Worm (Caenorhabditis elegans) whole organism, young adult: ENCODE results near the gene F35E12.2.

Source experiments
- C06A6.2 ChIP-seq: fragments of 200-800 bp; sonication (Bioruptor generic); conservative IDR thresholded peaks from 2 replicates; pipeline ENCODE4 v1.3.6; 2022; ENCODE audit warnings: missing genetic modification characterization, missing compliant biosample characterization
- F57A8.1 ChIP-seq: fragments of 200-800 bp; sonication (Bioruptor generic); optimal IDR thresholded peaks from 2 replicates; lab custom pipeline; 2018; ENCODE audit warnings: mild to moderate bottlenecking, missing genetic modification characterization, moderate library complexity, missing compliant biosample characterization
- egl-44 ChIP-seq: fragments of 200-800 bp; sonication (Bioruptor generic); IDR thresholded peaks from 2 replicates; pipeline ENCODE4 v1.3.6; 2022; ENCODE audit warnings: missing genetic modification reagents, missing genetic modification characterization, missing compliant biosample characterization
- egrh-3 ChIP-seq: fragments of 200-800 bp; sonication (Bioruptor generic); IDR thresholded peaks from 2 replicates; pipeline ENCODE4 v1.3.6; 2022; ENCODE audit warnings: missing genetic modification reagents, missing genetic modification characterization, missing compliant biosample characterization
- ets-4 ChIP-seq: fragments of 200-800 bp; sonication (Bioruptor generic); optimal IDR thresholded peaks from 2 replicates; lab custom pipeline; 2018; ENCODE audit warnings: mild to moderate bottlenecking, missing genetic modification characterization, missing compliant biosample characterization
- him-1 ChIP-seq: sonication (generic microtip); optimal IDR thresholded peaks from 2 replicates; lab custom pipeline; 2016; ENCODE audit warnings: missing genotype, missing genetic modification reagents, missing genetic modification characterization, missing compliant biosample characterization
- lin-40 ChIP-seq: sonication (generic microtip); optimal IDR thresholded peaks from 2 replicates; lab custom pipeline; 2016; ENCODE audit warnings: missing genetic modification characterization, mild to moderate bottlenecking, missing compliant biosample characterization, missing genotype, missing genetic modification reagents
- madf-10 ChIP-seq: sonication (generic microtip); optimal IDR thresholded peaks from 2 replicates; lab custom pipeline; 2016; ENCODE audit warnings: mild to moderate bottlenecking, missing genetic modification characterization, missing compliant biosample characterization
- nhr-120 ChIP-seq: fragments of 200-800 bp; sonication (Bioruptor generic); IDR thresholded peaks from 2 replicates; pipeline ENCODE4 v1.3.6; 2022; ENCODE audit warnings: missing genetic modification characterization, missing compliant biosample characterization
- nhr-90 ChIP-seq: sonication (generic microtip); optimal IDR thresholded peaks from 2 replicates; lab custom pipeline; 2016; ENCODE audit warnings: missing genotype, mild to moderate bottlenecking, missing genetic modification characterization, missing compliant biosample characterization
- snpc-3.4 ChIP-seq: sonication (generic microtip); optimal IDR thresholded peaks from 2 replicates; lab custom pipeline; 2017; ENCODE audit warnings: missing genetic modification characterization, mild to moderate bottlenecking, missing compliant biosample characterization, antibody characterized with exemption, moderate library complexity, missing genotype, missing genetic modification reagents
- snpc-4 ChIP-seq, 5 experiments: fragments of 150-350 bp in 1 of 5; sonication (generic microtip) in 4 of 5; optimal IDR thresholded peaks; 2 replicates each; lab custom pipeline; 2014 to 2018; ENCODE audit warnings: missing genetic modification characterization in 5 of 5, missing biosample characterization in 3 of 5, antibody characterized with exemption in 2 of 5, mild to moderate bottlenecking in 2 of 5, missing compliant biosample characterization in 2 of 5, missing genotype in 2 of 5, moderate library complexity in 2 of 5, missing genetic modification reagents in 1 of 5
- unc-62 ChIP-seq: fragments of 150-350 bp; optimal IDR thresholded peaks from 2 replicates; lab custom pipeline; 2014; ENCODE audit warnings: missing biosample characterization, missing genetic modification reagents, missing genetic modification characterization
- ztf-28 ChIP-seq: fragments of 200-800 bp; sonication (Bioruptor generic); IDR thresholded peaks from 2 replicates; pipeline ENCODE4 v1.3.6; 2022; ENCODE audit warnings: missing genetic modification reagents, missing genetic modification characterization, missing compliant biosample characterization

ce11 chrV:13678542-13678941 is 46.1 kb downstream of the F35E12.2 start, which contains the start of the genes tag-65 and ccz-1:
- TF ChIP-seq egrh-3 (no peak), snpc-4 (GFP tag; optimal IDR thresholded peaks at IDR 0.05; lab: Kevin White, UChicago) (peak; percentile 44), snpc-4 (tag; optimal IDR thresholded peaks at IDR 0.05; lab: Kevin White, UChicago) (peak; percentile 50 to 82 (median 74)), F57A8.1 (no peak), madf-10 (tag; lab: Kevin White, UChicago) (peak; percentile 43), C06A6.2 (GFP tag; lab: Robert Waterston, UW) (0 out of 2 replicates have a peak, but pooled peaks have one; percentile 33), snpc-3.4 (tag; lab: Kevin White, UChicago) (peak; percentile 55), unc-62 (GFP tag; lab: Kevin White, UChicago) (no peak), him-1 (tag; lab: Kevin White, UChicago) (peak; percentile 5), lin-40 (tag; lab: Kevin White, UChicago) (peak; percentile 85), nhr-120 (GFP tag; lab: Robert Waterston, UW) (no peak), nhr-90 (tag; lab: Kevin White, UChicago) (no peak), egl-44 (no peak), ets-4 (GFP tag; lab: Kevin White, UChicago) (no peak), ztf-28 (GFP tag; lab: Robert Waterston, UW) (no peak)
